Fruit fly (Drosophila melanogaster): Measurements from ENCODE around the gene Inx5.

The Inx5 gene

DNA sequence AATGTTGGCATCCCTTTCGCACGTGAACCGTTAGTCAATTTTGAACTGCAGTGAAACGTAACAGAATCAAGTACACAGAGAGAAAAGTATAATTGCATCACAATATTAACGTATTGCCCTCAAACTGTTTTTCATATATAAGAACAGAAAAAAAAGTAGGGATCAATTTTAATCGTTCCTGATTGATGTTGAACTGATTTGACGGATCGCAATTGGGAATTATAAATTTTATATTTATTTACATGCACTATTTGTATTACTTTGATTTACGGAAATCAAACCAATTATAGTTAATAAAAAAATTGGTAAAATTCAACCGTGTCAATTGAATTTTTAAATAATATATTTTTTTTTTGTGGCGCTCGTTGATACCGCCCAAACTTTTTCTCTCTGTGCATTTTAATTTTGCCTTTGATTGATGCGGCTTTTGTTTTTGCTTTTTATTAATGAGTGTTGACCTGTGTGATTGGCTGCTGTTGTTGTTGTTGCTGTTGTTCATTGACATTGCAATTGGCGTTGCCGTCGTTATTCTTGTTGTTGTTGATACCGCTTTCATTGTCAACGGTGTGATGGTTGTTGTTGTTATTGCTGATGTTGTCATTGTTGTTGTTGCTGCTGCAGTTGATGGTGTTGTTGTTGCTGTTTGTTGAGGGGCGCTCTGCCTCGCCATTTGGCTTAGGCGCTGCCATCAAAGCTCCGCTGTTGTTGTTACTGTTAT, 18.0 kb downstream of the Inx5 start (continued):
- TF ChIP-seq fd59A (GFP tag; optimal IDR thresholded peaks at IDR 0.05) (peak; percentile 29), spab (GFP tag; optimal IDR thresholded peaks at IDR 0.05) (peak; percentile 48), CG10631 (GFP tag; optimal IDR thresholded peaks at IDR 0.05) (peak; percentile 66), Hr4 (GFP tag; optimal IDR thresholded peaks at IDR 0.05) (peak; percentile 76), Blimp-1 (GFP tag; optimal IDR thresholded peaks at IDR 0.05) (peak; percentile 16), esn (GFP tag; optimal IDR thresholded peaks at IDR 0.05) (peak; percentile 84), acj6 (GFP tag; optimal IDR thresholded peaks at IDR 0.05) (peak; percentile 79), Eip75B (GFP tag; optimal IDR thresholded peaks at IDR 0.05) (peak; percentile 60), CG8632 (GFP tag; optimal IDR thresholded peaks at IDR 0.05) (peak; percentile 72)

- TF ChIP-seq CG6163 (GFP tag; IDR thresholded peaks at IDR 0.05) (0 out of 3 replicates have a peak, but pooled peaks have one; percentile 9), CG16779 (tag; optimal IDR thresholded peaks at IDR 0.05) (no peak)
Measured at dm6 chrX:19149511-19149876, 21.2 kb downstream of the Inx5 start.

DNA sequence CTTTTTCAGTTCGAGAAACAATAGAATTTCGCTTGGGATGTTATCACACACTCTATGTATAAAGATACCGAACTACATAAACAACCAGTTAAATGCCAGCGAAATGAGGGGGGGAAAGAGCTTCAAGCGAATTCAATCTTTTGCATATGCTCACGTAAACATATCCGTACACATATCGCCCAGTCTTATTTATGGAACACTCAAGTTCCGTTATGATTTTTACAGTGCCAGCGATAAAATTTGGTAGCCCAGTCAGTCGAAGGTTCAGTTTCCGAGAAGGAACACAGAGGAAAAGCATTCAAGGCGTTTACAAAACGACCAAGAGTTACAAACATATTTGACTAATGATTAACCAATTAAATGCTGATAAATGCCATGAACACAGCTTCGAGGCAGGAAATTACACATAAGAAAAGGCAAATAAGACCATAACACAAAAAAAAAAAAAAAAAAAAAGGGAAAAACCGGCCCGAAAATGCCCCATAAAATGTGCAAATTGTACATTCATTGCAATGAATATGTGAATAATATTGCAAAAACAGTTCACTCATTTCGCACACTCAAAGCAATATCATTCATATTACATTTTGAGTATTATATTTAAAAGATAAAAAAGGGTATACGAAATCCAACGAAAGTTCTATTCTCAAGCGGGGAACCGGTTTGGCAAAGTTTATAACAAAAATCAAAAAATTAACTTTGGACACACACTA, 21.7 kb downstream of the Inx5 start:
- TF ChIP-seq achi (GFP tag; optimal IDR thresholded peaks at IDR 0.05), result no peak
- no peak for TF ChIP-seq CG10631 (GFP tag; optimal IDR thresholded peaks at IDR 0.05)
- no peak for TF ChIP-seq CG3032 (tag; optimal IDR thresholded peaks at IDR 0.05)
- peak; percentile 50 for TF ChIP-seq CG31627 (GFP tag; optimal IDR thresholded peaks at IDR 0.05)
- no peak for TF ChIP-seq CG8119 (GFP tag; IDR thresholded peaks at IDR 0.05)
- no peak for TF ChIP-seq CG10669 (GFP tag; optimal IDR thresholded peaks at IDR 0.05)
- no peak for TF ChIP-seq Ets96B (tag; optimal IDR thresholded peaks at IDR 0.05)
- peak; percentile 84 for TF ChIP-seq Eip78C (GFP tag)
- peak; percentile 45 for TF ChIP-seq Sox14 (GFP tag; optimal IDR thresholded peaks at IDR 0.05)
- TF ChIP-seq CG34406 (GFP tag; optimal IDR thresholded peaks at IDR 0.05), result peak; percentile 18
- no peak for TF ChIP-seq CG11902 (GFP tag; optimal IDR thresholded peaks at IDR 0.05)
- TF ChIP-seq ss (GFP tag; optimal IDR thresholded peaks at IDR 0.05), result no peak
- TF ChIP-seq esn (GFP tag; optimal IDR thresholded peaks at IDR 0.05), result peak; percentile 69
- TF ChIP-seq CG9139 (GFP tag; optimal IDR thresholded peaks at IDR 0.05), result no peak
- peak; percentile 63 for TF ChIP-seq Sox102F (GFP tag; optimal IDR thresholded peaks at IDR 0.05)
- no peak for TF ChIP-seq Hr4 (GFP tag; optimal IDR thresholded peaks at IDR 0.05)
- no peak for TF ChIP-seq CG8319 (GFP tag; optimal IDR thresholded peaks at IDR 0.05)
- TF ChIP-seq Eip75B (GFP tag; optimal IDR thresholded peaks at IDR 0.05), result no peak
- peak; percentile 50 for TF ChIP-seq Met (GFP tag; optimal IDR thresholded peaks at IDR 0.05)
- TF ChIP-seq CG6163 (GFP tag; IDR thresholded peaks at IDR 0.05), result no peak
- TF ChIP-seq CG3919 (GFP tag; optimal IDR thresholded peaks at IDR 0.05), result no peak
- TF ChIP-seq spab (GFP tag; optimal IDR thresholded peaks at IDR 0.05), result no peak
- TF ChIP-seq CG32006 (GFP tag; optimal IDR thresholded peaks at IDR 0.05), result peak; percentile 1
- no peak for TF ChIP-seq dsx (GFP tag; optimal IDR thresholded peaks at IDR 0.05; ENCODE audit: poor library complexity, severe bottlenecking)
- no peak for TF ChIP-seq CG8632 (GFP tag; optimal IDR thresholded peaks at IDR 0.05)
- no peak for TF ChIP-seq net (GFP tag; optimal IDR thresholded peaks at IDR 0.05)
- no peak for TF ChIP-seq CG6854 (GFP tag; optimal IDR thresholded peaks at IDR 0.05)
- TF ChIP-seq Ets21C (GFP tag; optimal IDR thresholded peaks at IDR 0.05), result peak; percentile 45
- no peak for TF ChIP-seq CG6792 (GFP tag; optimal IDR thresholded peaks at IDR 0.05)
- no peak for TF ChIP-seq CG7368 (GFP tag; optimal IDR thresholded peaks at IDR 0.05)
- no peak for TF ChIP-seq salr (GFP tag; optimal IDR thresholded peaks at IDR 0.05)
- no peak for TF ChIP-seq Blimp-1 (GFP tag; optimal IDR thresholded peaks at IDR 0.05)
- peak; percentile 54 for TF ChIP-seq topi (GFP tag; optimal IDR thresholded peaks at IDR 0.05)
- TF ChIP-seq CG4318 (GFP tag; optimal IDR thresholded peaks at IDR 0.05), result no peak
- TF ChIP-seq svp (GFP tag), result peak; percentile 78
- no peak for TF ChIP-seq CG6276 (GFP tag; optimal IDR thresholded peaks at IDR 0.05)
- no peak for TF ChIP-seq CG1621 (tag; optimal IDR thresholded peaks at IDR 0.05)
- peak; percentile 12 for TF ChIP-seq Eip93F (GFP tag; optimal IDR thresholded peaks at IDR 0.05)
- TF ChIP-seq acj6 (GFP tag; optimal IDR thresholded peaks at IDR 0.05), result peak; percentile 19
- TF ChIP-seq fkh (GFP tag; optimal IDR thresholded peaks at IDR 0.05), result no peak
- TF ChIP-seq CG11762 (GFP tag; optimal IDR thresholded peaks at IDR 0.05; ENCODE audit: insufficient read depth), result no peak
- TF ChIP-seq lz (GFP tag; optimal IDR thresholded peaks at IDR 0.05), result peak; percentile 57
